Fruit fly (Drosophila melanogaster) whole organism, embryonic: ENCODE data around the gene CG14402.

Experiments
- Antp ChIP-seq: fragments of 200-800 bp; sonication (Bioruptor generic); optimal IDR thresholded peaks from 3 replicates; lab custom pipeline; 2016; ENCODE audit warnings: missing biosample characterization, missing genetic modification characterization
- CG10959 ChIP-seq: fragments of 200-800 bp; sonication (Bioruptor generic); IDR thresholded peaks from 2 replicates; pipeline ENCODE4 v1.3.6; 2022; ENCODE audit warnings: missing biosample characterization, missing genetic modification characterization
- CG12071 ChIP-seq: fragments of 200-800 bp; sonication (Bioruptor generic); optimal IDR thresholded peaks from 3 replicates; lab custom pipeline; 2018; ENCODE audit warnings: missing biosample characterization, mild to moderate bottlenecking, missing genetic modification characterization
- CG12942 ChIP-seq: fragments of 200-800 bp; sonication (Bioruptor generic); optimal IDR thresholded peaks from 3 replicates; lab custom pipeline; 2016; ENCODE audit warnings: missing biosample characterization, missing genetic modification characterization
- CG16813 ChIP-seq: fragments of 200-800 bp; sonication (Bioruptor generic); IDR thresholded peaks from 3 replicates; pipeline ENCODE4 v1.3.6; 2022; ENCODE audit warnings: missing biosample characterization, missing genetic modification characterization; ENCODE audit not compliant: partially characterized antibody
- CG17385 ChIP-seq: fragments of 200-800 bp; sonication (Bioruptor generic); optimal IDR thresholded peaks from 3 replicates; lab custom pipeline; 2018; ENCODE audit warnings: missing biosample characterization, mild to moderate bottlenecking, missing genetic modification characterization
- CG17612 ChIP-seq: fragments of 200-800 bp; sonication (Bioruptor generic); IDR thresholded peaks from 2 replicates; pipeline ENCODE4 v1.3.6; 2022; ENCODE audit warnings: missing biosample characterization, missing genetic modification characterization
- CG34376 ChIP-seq: fragments of 200-800 bp; sonication (Bioruptor generic); optimal IDR thresholded peaks from 2 replicates; lab custom pipeline; 2018; ENCODE audit warnings: missing biosample characterization, mild to moderate bottlenecking, missing genetic modification characterization
- CG3838 ChIP-seq: fragments of 200-800 bp; sonication (Bioruptor generic); optimal IDR thresholded peaks from 3 replicates; lab custom pipeline; 2016; ENCODE audit warnings: missing biosample characterization, missing genetic modification characterization
- CG3995 ChIP-seq: fragments of 200-800 bp; sonication (Bioruptor generic); optimal IDR thresholded peaks from 3 replicates; lab custom pipeline; 2016; ENCODE audit warnings: missing biosample characterization, missing genetic modification characterization
- CG4730 ChIP-seq: fragments of 200-800 bp; sonication (Bioruptor generic); IDR thresholded peaks from 2 replicates; pipeline ENCODE4 v1.3.6; 2022; ENCODE audit warnings: missing biosample characterization, missing genetic modification characterization
- CG6272 ChIP-seq: fragments of 200-800 bp; sonication (Bioruptor generic); IDR thresholded peaks from 2 replicates; pipeline ENCODE4 v1.3.6; 2022; ENCODE audit warnings: missing biosample characterization, missing genetic modification characterization
- CG7271 ChIP-seq: fragments of 200-800 bp; sonication (Bioruptor generic); optimal IDR thresholded peaks from 2 replicates; lab custom pipeline; 2018; ENCODE audit warnings: missing biosample characterization, mild to moderate bottlenecking, missing genetic modification characterization, moderate library complexity
- CG7786 ChIP-seq: fragments of 200-800 bp; sonication (Bioruptor generic); optimal IDR thresholded peaks from 2 replicates; lab custom pipeline; 2016; ENCODE audit warnings: missing biosample characterization, missing genetic modification characterization
- Doc3 ChIP-seq: fragments of 200-800 bp; sonication (Bioruptor generic); IDR thresholded peaks from 3 replicates; pipeline ENCODE4 v1.3.6; 2022; ENCODE audit warnings: missing biosample characterization, missing genetic modification characterization; ENCODE audit not compliant: partially characterized antibody
- HmgD ChIP-seq: fragments of 200-800 bp; sonication (Bioruptor generic); optimal IDR thresholded peaks from 3 replicates; lab custom pipeline; 2016; ENCODE audit warnings: missing biosample characterization, missing genetic modification characterization
- Hmr ChIP-seq: fragments of 200-800 bp; sonication (Bioruptor generic); optimal IDR thresholded peaks from 3 replicates; lab custom pipeline; 2017; ENCODE audit warnings: mild to moderate bottlenecking, missing biosample characterization, missing genetic modification reagents, missing genetic modification characterization
- Lpt ChIP-seq: fragments of >200 bp; optimal IDR thresholded peaks from 2 replicates; lab custom pipeline; 2018; ENCODE audit warnings: missing biosample characterization, missing genetic modification characterization
- NFAT ChIP-seq: fragments of 200-800 bp; sonication (Bioruptor generic); IDR thresholded peaks from 2 replicates; pipeline ENCODE4 v1.3.6; 2022; ENCODE audit warnings: missing biosample characterization, missing genetic modification characterization
- Ptx1 ChIP-seq: fragments of 200-800 bp; sonication (Bioruptor generic); IDR thresholded peaks from 2 replicates; pipeline ENCODE4 v1.3.6; 2022; ENCODE audit warnings: missing biosample characterization, missing genetic modification characterization
- Rfx ChIP-seq: fragments of 200-800 bp; sonication (Bioruptor generic); IDR thresholded peaks from 2 replicates; pipeline ENCODE4 v1.3.6; 2022; ENCODE audit warnings: missing biosample characterization, missing genetic modification characterization
- ato ChIP-seq: fragments of 200-800 bp; sonication (Bioruptor generic); IDR thresholded peaks from 2 replicates; pipeline ENCODE4 v1.3.6; 2022; ENCODE audit warnings: missing biosample characterization, missing genetic modification characterization; ENCODE audit not compliant: partially characterized antibody
- bbx ChIP-seq: fragments of 200-800 bp; sonication (Bioruptor generic); IDR thresholded peaks from 2 replicates; pipeline ENCODE4 v1.3.6; 2022; ENCODE audit warnings: missing biosample characterization, missing genetic modification characterization; ENCODE audit not compliant: partially characterized antibody
- bowl ChIP-seq: fragments of 200-800 bp; sonication (Bioruptor generic); IDR thresholded peaks from 2 replicates; pipeline ENCODE4 v1.3.6; 2022; ENCODE audit warnings: missing biosample characterization, missing genetic modification characterization
- chif ChIP-seq, 2 experiments: fragments of 200-800 bp; sonication (Bioruptor generic); optimal IDR thresholded peaks; 3 replicates each; lab custom pipeline; 2016; ENCODE audit warnings: missing biosample characterization in 2 of 2, missing genetic modification characterization in 2 of 2
- emc ChIP-seq: fragments of 200-800 bp; sonication (Bioruptor generic); optimal IDR thresholded peaks from 2 replicates; lab custom pipeline; 2016; ENCODE audit warnings: missing biosample characterization, missing genetic modification characterization
- fd64A ChIP-seq: fragments of 200-800 bp; sonication (Bioruptor generic); optimal IDR thresholded peaks from 3 replicates; lab custom pipeline; 2018; ENCODE audit warnings: missing biosample characterization, mild to moderate bottlenecking, missing genetic modification characterization
- grn ChIP-seq: fragments of 200-800 bp; sonication (Bioruptor generic); optimal IDR thresholded peaks from 3 replicates; lab custom pipeline; 2017; ENCODE audit warnings: missing biosample characterization, missing genetic modification characterization
- h ChIP-seq: fragments of >200 bp; optimal IDR thresholded peaks from 2 replicates; lab custom pipeline; 2017
- kni ChIP-seq: fragments of 200-800 bp; sonication (Bioruptor generic); optimal IDR thresholded peaks from 3 replicates; lab custom pipeline; 2017; ENCODE audit warnings: mild to moderate bottlenecking, missing biosample characterization, missing genetic modification reagents, missing genetic modification characterization
- mld ChIP-seq: fragments of 200-800 bp; sonication (Bioruptor generic); IDR thresholded peaks from 3 replicates; pipeline ENCODE4 v1.3.6; 2022; ENCODE audit warnings: missing biosample characterization, missing genetic modification characterization; ENCODE audit not compliant: partially characterized antibody
- nerfin-2 ChIP-seq: fragments of 200-800 bp; sonication (Bioruptor generic); IDR thresholded peaks from 2 replicates; pipeline ENCODE4 v1.3.6; 2022; ENCODE audit warnings: missing biosample characterization, missing genetic modification characterization; ENCODE audit not compliant: partially characterized antibody
- pan ChIP-seq, 4 experiments: fragments of >200 bp in 3 of 4; fragments of 200-800 bp in 1 of 4; sonication (Bioruptor generic) in 1 of 4; optimal IDR thresholded peaks in 3 of 4; IDR thresholded peaks in 1 of 4; 2 replicates each; pipeline versions ENCODE4 v1.3.6 to Lab custom; 2017 to 2022; ENCODE audit warnings: missing biosample characterization in 2 of 4, missing genetic modification characterization in 2 of 4, mixed read lengths in 1 of 4
- sc ChIP-seq, 3 experiments: fragments of >200 bp in 2 of 3; fragments of 200-800 bp in 1 of 3; sonication (Bioruptor generic) in 1 of 3; optimal IDR thresholded peaks; 2 replicates in 2 of 3; 3 replicates in 1 of 3; lab custom pipeline; 2017; ENCODE audit warnings: mild to moderate bottlenecking in 1 of 3, missing biosample characterization in 1 of 3, missing genetic modification characterization in 1 of 3, missing genetic modification reagents in 1 of 3
- shn ChIP-seq: fragments of 200-800 bp; sonication (Bioruptor generic); optimal IDR thresholded peaks from 3 replicates; lab custom pipeline; 2016; ENCODE audit warnings: missing biosample characterization, missing genetic modification characterization
- so ChIP-seq: fragments of 200-800 bp; sonication (Bioruptor generic); IDR thresholded peaks from 3 replicates; pipeline ENCODE4 v1.3.6; 2022; ENCODE audit warnings: missing biosample characterization, missing genetic modification characterization
- ttk ChIP-seq: fragments of 200-800 bp; sonication (Bioruptor generic); IDR thresholded peaks from 2 replicates; pipeline ENCODE4 v2.1.2; 2022; ENCODE audit warnings: missing biosample characterization, missing genetic modification characterization
- usp ChIP-seq: fragments of >200 bp; optimal IDR thresholded peaks from 2 replicates; lab custom pipeline; 2017; ENCODE audit warnings: missing biosample characterization, missing genetic modification characterization
- z ChIP-seq: fragments of 200-800 bp; sonication (Bioruptor generic); IDR thresholded peaks from 3 replicates; pipeline ENCODE4 v1.3.6; 2022; ENCODE audit warnings: missing biosample characterization, missing genetic modification characterization

The CG14402 gene

DNA sequence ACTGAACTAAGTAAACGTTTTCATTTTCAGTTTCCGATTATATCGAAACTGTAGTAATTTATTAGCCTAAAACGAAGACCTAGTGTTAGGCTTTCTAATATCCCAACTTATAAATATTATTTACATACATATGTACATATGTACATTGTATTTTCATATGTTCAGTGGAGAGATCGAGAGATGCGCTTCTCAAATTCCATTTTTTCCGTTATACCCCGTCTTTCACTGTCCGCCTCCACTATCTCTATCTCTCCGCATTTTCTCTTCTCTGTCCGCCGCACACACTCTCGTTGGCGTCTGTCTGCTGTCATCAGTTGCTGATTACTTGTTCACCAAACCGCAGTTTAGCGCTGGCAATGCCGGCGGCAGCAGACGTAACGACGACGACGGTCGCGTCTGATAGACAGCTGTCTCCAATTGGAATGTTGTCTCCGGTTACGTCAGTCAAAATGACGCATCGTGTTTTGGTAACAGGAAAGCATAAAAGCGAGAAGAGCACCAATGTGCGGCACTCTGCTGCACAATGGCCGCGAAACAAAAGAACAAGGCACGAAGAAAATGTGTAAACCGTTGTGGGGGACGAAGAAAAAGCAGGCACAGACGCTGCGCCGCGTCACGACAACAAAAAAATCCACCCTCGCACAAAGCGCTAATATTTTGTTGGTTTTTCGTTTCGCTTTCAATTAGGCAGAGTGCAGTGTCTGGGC lies 26.5 kb upstream of the CG14402 start, which contains the start of gene CG9331 (continued):
- TF ChIP-seq Rfx (GFP tag; lab: Robert Waterston, UW), result no peak
- no peak for TF ChIP-seq CG12942 (GFP tag; lab: Kevin White, UChicago)
- TF ChIP-seq Antp (GFP tag; lab: Kevin White, UChicago), result no peak
- TF ChIP-seq pan (optimal IDR thresholded peaks at IDR 0.05; lab: Kevin White, UChicago), result no peak
- TF ChIP-seq pan (GFP tag; optimal IDR thresholded peaks at IDR 0.05 in 1 of 2, IDR thresholded peaks at IDR 0.05 in 1 of 2), result no peak
- no peak for TF ChIP-seq CG10959
- 0 out of 3 replicates have a peak, but pooled peaks have one; percentile 47 for TF ChIP-seq mld (GFP tag; lab: Robert Waterston, UW)
- TF ChIP-seq Ptx1 (GFP tag; lab: Robert Waterston, UW), result no peak
- TF ChIP-seq CG7786 (GFP tag; lab: Kevin White, UChicago), result no peak
- TF ChIP-seq NFAT, result no peak
- TF ChIP-seq sc (optimal IDR thresholded peaks at IDR 0.05; lab: Kevin White, UChicago), result no peak
- no peak for TF ChIP-seq sc (GFP tag; optimal IDR thresholded peaks at IDR 0.05; lab: Kevin White, UChicago)
- TF ChIP-seq CG7271 (tag; lab: Kevin White, UChicago), result no peak
- peak; percentile 72; the same call in 1 of the 3 replicates for TF ChIP-seq so (GFP tag; lab: Robert Waterston, UW)
- no peak for TF ChIP-seq CG17612
- TF ChIP-seq shn (GFP tag; lab: Kevin White, UChicago), result peak; percentile 24
- peak; percentile 4 for TF ChIP-seq HmgD
- no peak for TF ChIP-seq CG6272 (GFP tag; lab: Robert Waterston, UW)
- TF ChIP-seq kni, result peak; percentile 86
- TF ChIP-seq bowl, result no peak
- peak; percentile 29 for TF ChIP-seq CG12071 (GFP tag; lab: Kevin White, UChicago)
- no peak for TF ChIP-seq h
- TF ChIP-seq chif (GFP tag; optimal IDR thresholded peaks at IDR 0.05; lab: Kevin White, UChicago), result no peak
- no peak for TF ChIP-seq ttk (GFP tag; lab: Robert Waterston, UW)
- TF ChIP-seq CG34376, result no peak
- peak; percentile 40; the same call in 1 of the 3 replicates for TF ChIP-seq CG16813 (GFP tag; lab: Robert Waterston, UW)
- no peak for TF ChIP-seq z
- TF ChIP-seq Doc3 (GFP tag; lab: Robert Waterston, UW), result no peak; the same call in 2 of the 3 replicates
- no peak for TF ChIP-seq emc (GFP tag; lab: Kevin White, UChicago)
- no peak for TF ChIP-seq CG17385
- TF ChIP-seq CG3995 (GFP tag; lab: Kevin White, UChicago), result no peak
- TF ChIP-seq ato (GFP tag; lab: Robert Waterston, UW), result peak; percentile 59; the same call in 1 of the 2 replicates
- no peak for TF ChIP-seq CG3838 (GFP tag; lab: Kevin White, UChicago)
- peak; percentile 5 for TF ChIP-seq Hmr (GFP tag; lab: Kevin White, UChicago)
- TF ChIP-seq grn, result peak; percentile 54
- TF ChIP-seq nerfin-2, result peak; percentile 53; the same call in 1 of the 2 replicates
- TF ChIP-seq CG4730 (GFP tag; lab: Robert Waterston, UW), result no peak
- peak; percentile 75; the same call in 1 of the 2 replicates for TF ChIP-seq bbx (GFP tag; lab: Robert Waterston, UW)
- TF ChIP-seq Lpt (GFP tag; lab: Kevin White, UChicago), result no peak
- peak; percentile 16 for TF ChIP-seq fd64A (GFP tag; lab: Kevin White, UChicago)
- TF ChIP-seq usp, result no peak
- TF ChIP-seq, all 482 proteins: peak for 104
